Worm (Caenorhabditis elegans) whole organism, L1 larva: ENCODE results near the gene clec-168.
A peak's percentile ranks its signal among the peaks of the same experiment; 100 is the strongest.

ENCODE experiments used
- C04F5.9 ChIP-seq: sonication (generic microtip); optimal IDR thresholded peaks from 2 replicates; lab custom pipeline; 2016; ENCODE audit warnings: missing genetic modification characterization, missing compliant biosample characterization
- C16A3.4 ChIP-seq: fragments of 150-350 bp; optimal IDR thresholded peaks from 2 replicates; lab custom pipeline; 2014; ENCODE audit warnings: missing biosample characterization, missing genetic modification characterization
- C34B4.2 ChIP-seq: sonication (generic microtip); optimal IDR thresholded peaks from 2 replicates; lab custom pipeline; 2017; ENCODE audit warnings: mild to moderate bottlenecking, missing genetic modification characterization, missing compliant biosample characterization
- Y116A8C.19 ChIP-seq: sonication (generic microtip); optimal IDR thresholded peaks from 2 replicates; lab custom pipeline; 2016; ENCODE audit warnings: missing compliant biosample characterization, missing genetic modification characterization, borderline replicate concordance
- ama-1 ChIP-seq: fragments of 150-350 bp; optimal IDR thresholded peaks from 2 replicates; lab custom pipeline; 2014
- blmp-1 ChIP-seq: fragments of 150-350 bp; optimal IDR thresholded peaks from 2 replicates; lab custom pipeline; 2014; ENCODE audit warnings: missing biosample characterization, missing genetic modification characterization
- ceh-82 ChIP-seq, 3 experiments: fragments of 150-350 bp in 1 of 3; sonication (generic microtip) in 2 of 3; optimal IDR thresholded peaks; 2 replicates each; lab custom pipeline; 2014 to 2017; ENCODE audit warnings: missing biosample characterization in 3 of 3, missing genetic modification characterization in 3 of 3
- ceh-90 ChIP-seq: sonication (generic microtip); optimal IDR thresholded peaks from 2 replicates; lab custom pipeline; 2016; ENCODE audit warnings: missing genetic modification characterization, missing compliant biosample characterization
- dpl-1 ChIP-seq, 3 experiments: fragments of 150-350 bp in 2 of 3; sonication (generic microtip) in 1 of 3; optimal IDR thresholded peaks; 2 replicates each; lab custom pipeline; 2014 to 2017; ENCODE audit warnings: missing biosample characterization in 3 of 3, missing genetic modification characterization in 3 of 3, missing genetic modification reagents in 3 of 3
- efl-1 ChIP-seq, 4 experiments: fragments of 150-350 bp; optimal IDR thresholded peaks in 3 of 4; peaks in 1 of 4; 1 replicate in 1 of 4; 2 replicates in 3 of 4; lab custom pipeline; 2014; ENCODE audit warnings: missing biosample characterization in 2 of 4, missing genetic modification characterization in 2 of 4, missing genetic modification reagents in 2 of 4
- efl-3 ChIP-seq: fragments of 200-800 bp; sonication (Bioruptor generic); optimal IDR thresholded peaks from 2 replicates; lab custom pipeline; 2018; ENCODE audit warnings: mild to moderate bottlenecking, missing genetic modification characterization, missing compliant biosample characterization
- egl-13 ChIP-seq: sonication (generic microtip); optimal IDR thresholded peaks from 2 replicates; lab custom pipeline; 2016; ENCODE audit warnings: missing genotype, missing genetic modification reagents, missing genetic modification characterization, missing compliant biosample characterization
- egl-27 ChIP-seq, 2 experiments: fragments of 150-350 bp in 1 of 2; sonication (generic microtip); optimal IDR thresholded peaks; 3 replicates each; lab custom pipeline; 2017 to 2018; ENCODE audit warnings: missing biosample characterization in 2 of 2, missing genetic modification characterization in 2 of 2, missing genetic modification reagents in 2 of 2
- elt-2 ChIP-seq: sonication (generic microtip); optimal IDR thresholded peaks from 2 replicates; lab custom pipeline; 2016; ENCODE audit warnings: missing genetic modification characterization, mild to moderate bottlenecking, inconsistent platforms, missing compliant biosample characterization, missing genetic modification reagents
- fkh-10 ChIP-seq: sonication (generic microtip); optimal IDR thresholded peaks from 2 replicates; lab custom pipeline; 2017; ENCODE audit warnings: missing biosample characterization, missing genetic modification reagents, missing genetic modification characterization
- fkh-8 ChIP-seq: sonication (generic microtip); optimal IDR thresholded peaks from 2 replicates; lab custom pipeline; 2016; ENCODE audit warnings: mild to moderate bottlenecking, missing genetic modification characterization, missing compliant biosample characterization
- hlh-17 ChIP-seq: fragments of 200-800 bp; sonication (Bioruptor generic); optimal IDR thresholded peaks from 2 replicates; lab custom pipeline; 2018; ENCODE audit warnings: missing genetic modification characterization, mild to moderate bottlenecking, missing compliant biosample characterization, moderate library complexity, borderline replicate concordance
- hlh-4 ChIP-seq: sonication (generic microtip); optimal IDR thresholded peaks from 2 replicates; lab custom pipeline; 2016; ENCODE audit warnings: mild to moderate bottlenecking, missing genetic modification characterization, missing compliant biosample characterization
- irx-1 ChIP-seq: sonication (generic microtip); optimal IDR thresholded peaks from 2 replicates; lab custom pipeline; 2016; ENCODE audit warnings: missing genetic modification characterization, missing compliant biosample characterization
- jun-1 ChIP-seq: fragments of 150-350 bp; optimal IDR thresholded peaks from 2 replicates; lab custom pipeline; 2014; ENCODE audit warnings: missing biosample characterization, missing genetic modification reagents, missing genetic modification characterization
- lin-14 ChIP-seq: fragments of 200-800 bp; sonication (Bioruptor generic); optimal IDR thresholded peaks from 2 replicates; lab custom pipeline; 2018; ENCODE audit warnings: mild to moderate bottlenecking, missing genetic modification characterization, moderate library complexity, missing compliant biosample characterization
- lin-35 ChIP-seq, 2 experiments: fragments of 150-350 bp; optimal IDR thresholded peaks; 2 replicates each; lab custom pipeline; 2014; ENCODE audit warnings: missing biosample characterization in 2 of 2, missing genetic modification characterization in 2 of 2, missing genetic modification reagents in 2 of 2
- lin-39 ChIP-seq: fragments of 150-350 bp; optimal IDR thresholded peaks from 2 replicates; lab custom pipeline; 2014; ENCODE audit warnings: missing biosample characterization, missing genetic modification reagents, missing genetic modification characterization
- lsy-2 ChIP-seq, 2 experiments: fragments of 150-350 bp; optimal IDR thresholded peaks; 2 replicates each; lab custom pipeline; 2014; ENCODE audit warnings: missing biosample characterization in 2 of 2, missing genetic modification characterization in 2 of 2
- mep-1 ChIP-seq: fragments of 150-350 bp; optimal IDR thresholded peaks from 2 replicates; lab custom pipeline; 2014; ENCODE audit warnings: missing biosample characterization, missing genetic modification characterization
- nhr-11 ChIP-seq: fragments of 150-350 bp; optimal IDR thresholded peaks from 2 replicates; lab custom pipeline; 2014; ENCODE audit warnings: missing biosample characterization, missing genetic modification characterization
- nhr-12 ChIP-seq: sonication (generic microtip); optimal IDR thresholded peaks from 2 replicates; lab custom pipeline; 2017; ENCODE audit warnings: missing biosample characterization, missing genetic modification characterization
- nhr-20 ChIP-seq: sonication (generic microtip); optimal IDR thresholded peaks from 2 replicates; lab custom pipeline; 2016; ENCODE audit warnings: mild to moderate bottlenecking, missing genetic modification characterization, missing compliant biosample characterization
- nhr-28 ChIP-seq: fragments of 150-350 bp; optimal IDR thresholded peaks from 2 replicates; lab custom pipeline; 2014; ENCODE audit warnings: missing biosample characterization, missing genetic modification characterization
- nhr-47 ChIP-seq: sonication (generic microtip); optimal IDR thresholded peaks from 2 replicates; lab custom pipeline; 2016; ENCODE audit warnings: mild to moderate bottlenecking, missing genetic modification characterization, moderate library complexity, missing compliant biosample characterization
- nhr-76 ChIP-seq: sonication (generic microtip); optimal IDR thresholded peaks from 2 replicates; lab custom pipeline; 2017; ENCODE audit warnings: missing biosample characterization, missing genetic modification characterization
- nhr-85 ChIP-seq: sonication (generic microtip); peaks from one replicate; lab custom pipeline; 2016; ENCODE audit warnings: missing genetic modification characterization, inconsistent platforms, missing compliant biosample characterization
- pag-3 ChIP-seq: sonication (generic microtip); optimal IDR thresholded peaks from 2 replicates; lab custom pipeline; 2017; ENCODE audit warnings: missing genetic modification characterization, mild to moderate bottlenecking, missing compliant biosample characterization, antibody characterized with exemption, borderline replicate concordance; ENCODE audit not compliant: insufficient read depth
- pax-3 ChIP-seq: fragments of 200-800 bp; sonication (Bioruptor generic); optimal IDR thresholded peaks from 2 replicates; lab custom pipeline; 2018; ENCODE audit warnings: mild to moderate bottlenecking, missing genetic modification characterization, moderate library complexity, missing compliant biosample characterization
- skn-1 ChIP-seq: fragments of 150-350 bp; optimal IDR thresholded peaks from 2 replicates; lab custom pipeline; 2014; ENCODE audit warnings: missing biosample characterization, missing genetic modification characterization
- snpc-4 ChIP-seq: fragments of 150-350 bp; optimal IDR thresholded peaks from 2 replicates; lab custom pipeline; 2014; ENCODE audit warnings: missing biosample characterization, missing genetic modification characterization
- snu-23 ChIP-seq: sonication (generic microtip); optimal IDR thresholded peaks from 2 replicates; lab custom pipeline; 2016; ENCODE audit warnings: missing genetic modification characterization, missing compliant biosample characterization
- sox-4 ChIP-seq: sonication (generic microtip); optimal IDR thresholded peaks from 2 replicates; lab custom pipeline; 2016; ENCODE audit warnings: missing genetic modification characterization, missing compliant biosample characterization
- sptf-1 ChIP-seq: fragments of 150-350 bp; optimal IDR thresholded peaks from 2 replicates; lab custom pipeline; 2014; ENCODE audit warnings: missing biosample characterization, missing genetic modification characterization
- swsn-7 ChIP-seq: sonication (generic microtip); optimal IDR thresholded peaks from 2 replicates; lab custom pipeline; 2016; ENCODE audit warnings: missing genetic modification characterization, missing compliant biosample characterization
- tbx-2 ChIP-seq: sonication (generic microtip); optimal IDR thresholded peaks from 2 replicates; lab custom pipeline; 2016; ENCODE audit warnings: missing genetic modification characterization, missing compliant biosample characterization
- unc-30 ChIP-seq: sonication (generic microtip); optimal IDR thresholded peaks from 2 replicates; lab custom pipeline; 2017; ENCODE audit warnings: missing biosample characterization, missing genetic modification characterization
- ztf-11 ChIP-seq, 2 experiments: sonication (generic microtip); optimal IDR thresholded peaks; 2 replicates each; lab custom pipeline; 2016 to 2017; ENCODE audit warnings: missing genetic modification characterization in 2 of 2, missing biosample characterization in 1 of 2, missing compliant biosample characterization in 1 of 2
- ztf-4 ChIP-seq: fragments of 150-350 bp; optimal IDR thresholded peaks from 2 replicates; lab custom pipeline; 2014; ENCODE audit warnings: missing biosample characterization, missing genetic modification characterization

The clec-168 gene

DNA sequence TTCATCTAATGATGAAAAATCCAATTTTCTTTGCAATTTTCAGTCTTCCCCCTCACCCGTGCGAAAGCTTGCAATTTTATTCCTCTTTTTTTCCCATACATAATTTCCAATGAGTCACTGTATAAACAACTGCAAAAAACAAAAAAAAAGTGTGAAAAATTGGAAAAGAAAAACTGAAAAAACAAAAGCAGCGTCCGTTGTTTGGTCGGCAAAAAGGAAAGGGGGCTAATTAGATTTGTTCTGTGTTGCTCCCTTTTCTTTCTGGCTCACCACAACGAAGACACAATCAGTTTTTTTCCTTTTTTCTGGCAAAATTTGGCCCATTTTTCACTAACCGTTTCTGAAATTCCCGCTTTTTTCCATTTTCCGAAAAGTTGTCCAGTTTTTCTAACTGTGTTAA, 44.4 kb upstream of the clec-168 start:
- TF ChIP-seq egl-13 (tag; lab: Kevin White, UChicago) (no peak), C34B4.2 (tag; lab: Kevin White, UChicago) (no peak), swsn-7 (tag; lab: Kevin White, UChicago) (no peak), nhr-11 (tag; lab: Kevin White, UChicago) (no peak), lin-14 (GFP tag; lab: Kevin White, UChicago) (peak; percentile 36), nhr-20 (tag; lab: Kevin White, UChicago) (no peak), Y116A8C.19 (no peak), irx-1 (tag; lab: Kevin White, UChicago) (no peak), fkh-10 (GFP tag; lab: Kevin White, UChicago) (peak; percentile 1), nhr-28 (no peak), lin-39 (no peak), snpc-4 (tag; lab: Kevin White, UChicago) (no peak), nhr-85 (tag; lab: Kevin White, UChicago) (no peak), pag-3 (tag; lab: Kevin White, UChicago) (no peak)

DNA sequence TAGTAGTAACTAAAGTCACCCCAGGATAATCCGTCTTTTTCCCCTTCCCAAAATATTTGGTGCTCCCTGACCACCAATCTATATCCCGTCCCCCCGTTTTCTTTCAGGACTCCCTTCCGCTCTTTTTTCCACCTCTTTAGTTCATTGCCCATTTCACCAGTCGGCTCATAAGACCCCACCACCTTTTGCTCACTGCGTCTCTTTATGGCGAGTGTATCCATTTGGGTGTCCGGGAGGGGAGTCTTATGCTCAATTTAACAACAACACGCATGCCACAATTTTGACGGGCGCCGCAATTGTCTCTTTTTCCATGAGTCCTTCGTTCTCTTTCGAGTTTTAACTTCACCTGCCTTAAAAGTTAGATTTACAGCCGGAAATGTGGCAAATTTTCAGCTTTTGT, 43.6 kb upstream of the clec-168 start:
- no peak for TF ChIP-seq hlh-17
- TF ChIP-seq tbx-2 = peak; percentile 14
- peak in 1 of 2 experiments; percentile 18 for TF ChIP-seq lsy-2 (tag; optimal IDR thresholded peaks at IDR 0.05; lab: Kevin White, UChicago)
- TF ChIP-seq snu-23 (GFP tag; lab: Kevin White, UChicago) = peak; percentile 15
- TF ChIP-seq nhr-85 (tag; lab: Kevin White, UChicago) = no peak
- peak; percentile 82 for TF ChIP-seq lin-14 (GFP tag; lab: Kevin White, UChicago)
- no peak for TF ChIP-seq efl-1 (optimal IDR thresholded peaks at IDR 0.05; lab: Kevin White, UChicago)
- peak in 1 of 2 experiments; percentile 2 for TF ChIP-seq efl-1 (GFP tag; optimal IDR thresholded peaks at IDR 0.05 in 1 of 2; lab: Kevin White, UChicago)
- no peak for TF ChIP-seq irx-1 (tag; lab: Kevin White, UChicago)
- peak in 1 of 3 experiments; percentile 20 for TF ChIP-seq dpl-1 (GFP tag; optimal IDR thresholded peaks at IDR 0.05; lab: Kevin White, UChicago)
- TF ChIP-seq skn-1 (tag; lab: Kevin White, UChicago) = peak; percentile 36
- peak; percentile 4 for TF ChIP-seq swsn-7 (tag; lab: Kevin White, UChicago)
- peak in 1 of 3 experiments; percentile 39 for TF ChIP-seq ceh-82 (tag; optimal IDR thresholded peaks at IDR 0.05; lab: Kevin White, UChicago)
- TF ChIP-seq nhr-47 = peak; percentile 4
- TF ChIP-seq fkh-8 (tag; lab: Kevin White, UChicago) = peak; percentile 71
- TF ChIP-seq ceh-90 (tag; lab: Kevin White, UChicago) = no peak
- TF ChIP-seq snpc-4 (tag; lab: Kevin White, UChicago) = peak; percentile 35

DNA sequence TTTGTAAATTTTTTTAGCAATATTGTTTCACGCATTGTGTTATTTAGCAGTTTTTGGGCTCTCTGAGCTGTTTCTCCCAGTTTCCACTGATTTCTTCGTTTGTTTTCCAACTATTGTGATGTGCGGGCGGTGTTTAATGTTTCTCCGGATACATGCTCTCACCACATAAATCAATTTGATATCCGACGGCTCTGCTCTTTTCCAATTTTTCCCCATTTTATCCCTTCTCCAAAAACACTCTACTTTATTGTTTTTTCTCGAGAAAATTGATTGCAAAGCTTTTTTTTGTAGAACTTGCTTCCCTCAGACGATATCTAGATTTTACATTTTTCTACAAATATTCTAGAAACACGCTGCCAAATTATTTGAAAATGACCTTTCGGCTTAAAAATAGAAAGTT, 41.2 kb upstream of the clec-168 start:
- TF ChIP-seq nhr-12 (no peak), efl-1 (optimal IDR thresholded peaks at IDR 0.05; lab: Kevin White, UChicago) (no peak), efl-1 (GFP tag; optimal IDR thresholded peaks at IDR 0.05 in 1 of 2; lab: Kevin White, UChicago) (peak in 1 of 2 experiments; percentile 54)
- TF ChIP-seq, all 84 proteins: peak for 1

DNA sequence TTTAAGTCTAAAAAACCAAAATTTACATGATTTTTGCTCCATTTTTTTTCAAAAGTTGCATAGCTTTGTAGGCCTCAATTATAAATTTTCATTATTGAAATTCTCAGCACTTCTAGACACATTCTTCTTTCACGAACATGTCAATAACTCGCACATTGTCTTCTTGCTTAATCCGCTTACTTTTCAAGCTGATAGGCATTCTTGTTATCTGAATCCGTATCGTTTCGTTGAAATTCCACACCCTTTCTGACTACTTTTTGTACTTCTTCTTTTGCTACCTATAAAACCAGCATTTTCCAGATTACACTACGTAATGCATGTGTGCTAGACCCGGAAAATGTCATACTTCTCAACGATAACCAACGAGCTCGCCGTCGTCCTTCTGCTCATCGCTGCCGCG, 40.5 kb upstream of the clec-168 start, which contains the start of gene W09G12.9:
TSS of gene W09G12.9 (plus strand) at position 301 of the 400 bp plus-strand sequence.
- no peak for TF ChIP-seq sptf-1 (tag; lab: Kevin White, UChicago)
- no peak for TF ChIP-seq dpl-1 (GFP tag; optimal IDR thresholded peaks at IDR 0.05; lab: Kevin White, UChicago)

DNA sequence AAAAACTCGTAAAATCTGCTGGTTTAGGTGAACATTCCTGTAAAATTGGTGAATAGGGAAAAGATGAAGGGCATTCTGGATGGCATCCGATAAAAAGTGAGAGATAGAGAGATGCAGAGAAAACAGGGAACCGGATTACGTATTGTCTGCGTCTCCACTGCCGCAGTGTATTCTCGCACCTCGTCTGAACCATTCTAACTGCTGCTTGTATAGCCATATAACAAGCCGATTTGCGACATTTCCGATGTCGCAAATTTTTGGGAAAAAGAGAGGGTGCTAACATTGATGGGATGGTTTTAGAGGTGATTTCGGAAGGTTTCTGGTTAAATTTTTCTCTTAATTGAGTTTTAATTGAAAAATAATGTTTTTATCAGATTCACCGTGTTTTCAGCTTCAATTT, 35.6 kb upstream of the clec-168 start, which contains the start of gene W09G12.10:
TSS of gene W09G12.10 (minus strand) at position 121 of the 400 bp plus-strand sequence.
- TF ChIP-seq C16A3.4 (tag; lab: Kevin White, UChicago) (no peak), unc-30 (tag; lab: Kevin White, UChicago) (no peak), C04F5.9 (no peak), ztf-11 (tag; optimal IDR thresholded peaks at IDR 0.05; lab: Kevin White, UChicago) (no peak), efl-3 (GFP tag; lab: Kevin White, UChicago) (no peak), lin-14 (GFP tag; lab: Kevin White, UChicago) (no peak), mep-1 (tag; lab: Kevin White, UChicago) (no peak), lin-35 (GFP tag; optimal IDR thresholded peaks at IDR 0.05; lab: Kevin White, UChicago) (no peak), ama-1 (no peak), pax-3 (tag; lab: Kevin White, UChicago) (no peak), ztf-4 (no peak), tbx-2 (no peak), hlh-4 (no peak), nhr-76 (tag; lab: Kevin White, UChicago) (no peak), nhr-28 (no peak), jun-1 (tag; lab: Kevin White, UChicago) (peak; percentile 4), egl-27 (tag; optimal IDR thresholded peaks at IDR 0.05; lab: Kevin White, UChicago) (no peak), elt-2 (tag; lab: Kevin White, UChicago) (no peak), blmp-1 (peak; percentile 45), C34B4.2 (tag; lab: Kevin White, UChicago) (no peak), sox-4 (tag; lab: Kevin White, UChicago) (no peak)
